Worm (Caenorhabditis elegans): ENCODE measurements around the gene grl-5.

grl-5 gene

DNA sequence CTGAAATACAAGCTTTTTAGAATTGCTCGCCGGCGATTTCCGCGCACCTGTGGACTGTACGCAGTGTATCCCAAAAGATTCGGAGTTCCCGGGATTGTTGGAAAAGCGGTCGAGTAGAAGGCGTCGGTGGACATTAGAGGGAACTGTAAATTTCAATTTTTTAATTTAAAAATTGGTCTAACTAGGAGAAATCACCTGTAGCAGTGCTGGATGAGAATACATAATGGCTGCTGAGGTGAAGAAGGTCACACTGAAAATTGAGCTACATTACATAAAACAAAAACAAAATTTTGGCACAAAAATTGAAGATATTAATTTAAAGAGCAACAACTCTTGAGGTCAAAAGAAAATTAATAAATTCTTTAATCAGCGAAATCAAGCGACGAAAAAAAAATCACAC is 39.8 kb downstream of the grl-5 start, which contains the start of gene neg-1:
TSS of gene neg-1 (minus strand) at position 250 of the 400 bp plus-strand sequence.
- TF ChIP-seq unc-62 (GFP tag; optimal IDR thresholded peaks at IDR 0.05 in 1 of 2) (peak in 1 of 2 experiments; percentile 44), unc-62 (tag; optimal IDR thresholded peaks at IDR 0.05) (no peak), mxl-3 (GFP tag; optimal IDR thresholded peaks at IDR 0.05) (no peak)

DNA sequence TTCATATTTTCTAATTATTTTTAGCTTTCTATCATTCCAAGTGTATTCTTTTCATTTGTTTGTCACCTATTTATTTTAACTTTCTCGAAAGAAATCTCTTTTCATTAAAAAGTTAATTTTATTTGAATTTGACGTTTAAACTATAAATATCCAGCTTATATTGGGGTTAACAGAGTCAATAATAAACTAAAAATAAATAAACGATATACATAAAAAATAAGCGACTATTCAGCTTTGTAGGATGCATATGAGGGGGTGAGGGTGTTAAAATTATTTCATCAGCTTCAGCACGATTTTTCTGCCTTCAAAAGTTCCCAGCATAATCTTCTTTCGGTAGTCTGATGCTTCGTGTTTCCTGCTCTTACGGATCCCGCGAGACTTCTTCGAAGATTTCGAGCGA is 40.8 kb downstream of the grl-5 start:
- TF ChIP-seq vab-7 (GFP tag; IDR thresholded peaks at IDR 0.05) (no peak), lin-38 (GFP tag; IDR thresholded peaks at IDR 0.05) (peak; percentile 42), nhr-111 (GFP tag; optimal IDR thresholded peaks at IDR 0.05) (no peak), fos-1 (tag; optimal IDR thresholded peaks at IDR 0.05) (no peak), php-3 (GFP tag; IDR thresholded peaks at IDR 0.05) (no peak)

DNA sequence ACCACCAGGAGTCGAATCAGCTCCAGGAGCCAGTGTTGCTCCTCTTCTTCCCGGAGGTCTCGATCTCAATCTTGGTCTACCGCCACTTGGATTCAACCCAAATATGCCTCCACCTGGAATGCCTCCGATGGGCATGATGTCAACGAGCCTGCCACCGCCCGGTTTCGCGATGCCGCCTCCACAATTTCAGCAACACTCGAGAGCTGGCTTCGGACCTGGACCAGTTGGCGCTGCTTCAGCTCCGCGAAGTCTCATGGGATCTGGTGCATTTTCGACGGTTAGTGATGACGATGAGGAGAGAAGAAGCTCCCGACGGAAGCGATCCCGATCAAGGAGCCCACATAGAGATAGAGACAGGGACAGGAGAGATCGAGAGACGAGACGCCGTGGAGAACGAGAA is 41.5 kb downstream of the grl-5 start:
- TF ChIP-seq ces-1 (GFP tag; optimal IDR thresholded peaks at IDR 0.05) = no peak
- TF ChIP-seq set-16 (GFP tag; IDR thresholded peaks at IDR 0.05) = peak; percentile 88

DNA sequence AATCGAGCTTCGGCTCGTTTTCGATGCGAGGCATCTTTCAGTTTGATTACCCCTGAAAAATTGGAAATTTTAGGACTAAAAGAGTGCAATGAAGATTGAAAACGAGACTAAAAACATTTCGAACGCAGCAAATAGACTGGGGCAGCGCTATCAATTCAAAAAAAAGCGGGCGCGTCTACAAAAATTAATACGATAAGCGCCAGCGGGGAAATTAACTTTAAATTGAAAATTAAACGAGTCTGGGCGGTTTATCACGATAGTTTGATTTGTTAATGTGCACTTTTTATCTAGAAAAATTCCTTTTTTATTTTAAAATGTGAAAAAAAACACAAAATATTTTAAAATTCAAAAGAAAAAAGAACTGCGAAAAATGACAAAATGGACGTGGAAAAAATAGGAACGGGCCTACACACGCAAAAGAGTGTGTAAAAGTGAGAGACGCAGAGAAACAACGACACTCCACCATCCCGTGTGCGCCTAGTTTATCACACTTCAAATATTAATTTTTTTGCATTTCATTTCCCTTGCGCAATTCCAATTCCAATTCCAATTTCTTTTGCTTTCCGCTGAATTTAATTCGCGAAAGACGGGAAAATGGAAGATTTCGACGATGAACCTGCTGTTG is 43.0 kb downstream of the grl-5 start, which contains the start of the genes gmpr-1 and fipp-1:
TSS of gene gmpr-1 (minus strand) at position 75 of the 625 bp plus-strand sequence.
TSS of gene fipp-1 (plus strand) at position 499 of the 625 bp plus-strand sequence.
- peak; percentile 80 for TF ChIP-seq Y48G9A.11 (GFP tag; IDR thresholded peaks at IDR 0.05)
- peak; percentile 42 for TF ChIP-seq hlh-30 (tag; optimal IDR thresholded peaks at IDR 0.05; ENCODE audit: insufficient read depth)
- peak; percentile 51 for TF ChIP-seq dve-1 (tag; optimal IDR thresholded peaks at IDR 0.05; ENCODE audit: insufficient read depth)
- peak in 1 of 2 experiments; percentile 8 for TF ChIP-seq mdl-1 (tag; optimal IDR thresholded peaks at IDR 0.05)
- TF ChIP-seq dmd-6 (GFP tag; IDR thresholded peaks at IDR 0.05) = no peak
- TF ChIP-seq nhr-42 (GFP tag; IDR thresholded peaks at IDR 0.05) = no peak
- peak; percentile 23 for TF ChIP-seq hlh-11 (tag; optimal IDR thresholded peaks at IDR 0.05)
- peak in 1 of 2 experiments; percentile 21 for TF ChIP-seq hif-1 (tag; optimal IDR thresholded peaks at IDR 0.05)
- TF ChIP-seq dmd-9 (GFP tag; IDR thresholded peaks at IDR 0.05) = no peak
- peak; percentile 67 for TF ChIP-seq dpl-1 (GFP tag; optimal IDR thresholded peaks at IDR 0.05)
- TF ChIP-seq lsy-2 (tag; optimal IDR thresholded peaks at IDR 0.05) = peak in 1 of 2 experiments; percentile 73
- peak; percentile 5 for TF ChIP-seq nhr-25 (tag; optimal IDR thresholded peaks at IDR 0.05; ENCODE audit: borderline replicate concordance, insufficient read depth)
- TF ChIP-seq hmg-1.1 (GFP tag; IDR thresholded peaks at IDR 0.05) = peak; percentile 53
- no peak for TF ChIP-seq zfp-2 (tag; optimal IDR thresholded peaks at IDR 0.05)
- TF ChIP-seq lin-38 (GFP tag; IDR thresholded peaks at IDR 0.05) = peak; percentile 31; the same call in 1 of the 2 replicates
- 0 out of 2 replicates have a peak, but pooled peaks have one; percentile 26 for TF ChIP-seq pha-4 (GFP tag; IDR thresholded peaks at IDR 0.05)
- no peak for TF ChIP-seq pha-4 (tag; optimal IDR thresholded peaks at IDR 0.05)
- peak; percentile 67 for TF ChIP-seq pqm-1 (tag; optimal IDR thresholded peaks at IDR 0.05)
- TF ChIP-seq mes-2 (tag; optimal IDR thresholded peaks at IDR 0.05; ENCODE audit: poor library complexity, severe bottlenecking) = peak; percentile 60
- TF ChIP-seq T20F7.1 (GFP tag; optimal IDR thresholded peaks at IDR 0.05) = peak; percentile 99

DNA sequence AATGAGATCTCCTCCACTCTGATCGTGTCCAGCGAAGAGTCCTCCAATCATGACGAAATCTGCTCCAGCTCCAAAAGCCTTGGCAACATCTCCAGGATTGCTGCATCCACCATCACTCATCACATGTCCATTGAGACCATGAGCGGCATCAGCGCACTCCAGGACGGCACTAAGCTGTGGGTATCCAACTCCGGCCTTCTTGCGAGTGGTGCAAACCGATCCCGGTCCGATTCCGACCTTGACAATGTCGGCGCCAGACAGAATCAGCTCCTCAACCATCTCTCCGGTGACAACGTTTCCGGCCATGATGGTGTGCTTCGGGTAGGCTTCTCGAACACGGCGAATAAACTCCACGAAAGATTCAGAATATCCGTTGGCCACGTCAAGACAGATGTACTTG is 43.9 kb downstream of the grl-5 start:
- TF ChIP-seq set-16 (GFP tag; IDR thresholded peaks at IDR 0.05) = peak; percentile 55; the same call in 1 of the 2 replicates
- TF ChIP-seq nhr-77 (tag; optimal IDR thresholded peaks at IDR 0.05) = no peak

DNA sequence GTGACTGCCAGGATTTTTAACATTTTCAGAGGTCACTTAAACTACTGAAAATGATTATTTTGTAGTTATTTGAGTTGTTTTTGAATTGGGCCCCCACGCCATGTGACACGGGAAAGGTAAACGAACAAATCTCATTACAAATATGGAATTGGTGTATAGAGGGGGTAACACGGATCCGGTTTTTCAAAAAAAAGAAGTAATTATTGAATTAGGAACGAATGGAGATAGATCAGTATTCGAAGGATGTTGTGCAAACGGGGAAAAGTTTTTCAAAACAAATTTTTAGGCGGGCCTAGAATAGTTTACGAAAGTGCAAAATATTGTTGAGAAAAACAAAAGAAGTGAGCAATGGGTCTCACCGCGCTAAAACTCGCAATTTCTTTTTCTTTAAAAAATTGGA is 48.0 kb downstream of the grl-5 start, which contains the start of gene F32D1.11:
TSS of gene F32D1.11 (minus strand) at position 101 of the 400 bp plus-strand sequence.
- TF ChIP-seq daf-8 (GFP tag; IDR thresholded peaks at IDR 0.05) = no peak
- TF ChIP-seq lin-13 (GFP tag; optimal IDR thresholded peaks at IDR 0.05) = no peak
- no peak for TF ChIP-seq egl-27 (tag; optimal IDR thresholded peaks at IDR 0.05)
- TF ChIP-seq snpc-4 (tag; optimal IDR thresholded peaks at IDR 0.05) = no peak
- no peak for TF ChIP-seq F49E8.2 (tag; optimal IDR thresholded peaks at IDR 0.05; ENCODE audit: borderline replicate concordance)
- no peak for TF ChIP-seq zag-1 (tag; optimal IDR thresholded peaks at IDR 0.05)
- no peak for TF ChIP-seq tag-97 (GFP tag; IDR thresholded peaks at IDR 0.05)
- TF ChIP-seq ZK546.5 (tag; optimal IDR thresholded peaks at IDR 0.05) = no peak
- no peak for TF ChIP-seq Y75B8A.6 (GFP tag; IDR thresholded peaks at IDR 0.05)
- TF ChIP-seq ceh-32 (tag; optimal IDR thresholded peaks at IDR 0.05; ENCODE audit: poor library complexity) = no peak
- no peak for TF ChIP-seq pha-4 (GFP tag; IDR thresholded peaks at IDR 0.05)
- TF ChIP-seq pha-4 (tag; optimal IDR thresholded peaks at IDR 0.05) = no peak
- TF ChIP-seq egl-43 (GFP tag; IDR thresholded peaks at IDR 0.05) = no peak
- TF ChIP-seq mes-2 (tag; optimal IDR thresholded peaks at IDR 0.05; ENCODE audit: poor library complexity, severe bottlenecking) = no peak
- no peak for TF ChIP-seq zfp-2 (tag; optimal IDR thresholded peaks at IDR 0.05)

Data from whole organism, L4 larva.